Worm (Caenorhabditis elegans) whole organism, late embryonic: ENCODE results near the gene B0024.11.

Source experiments
- C38D4.7 ChIP-seq: fragments of 200-800 bp; sonication (Bioruptor generic); optimal IDR thresholded peaks from 2 replicates; lab custom pipeline; 2018; ENCODE audit warnings: mild to moderate bottlenecking, missing genetic modification characterization, moderate library complexity, missing compliant biosample characterization
- K02D7.2 ChIP-seq: sonication (generic microtip); optimal IDR thresholded peaks from 2 replicates; lab custom pipeline; 2017; ENCODE audit warnings: mild to moderate bottlenecking, missing genetic modification characterization, missing compliant biosample characterization
- T23F11.4 ChIP-seq: fragments of 200-800 bp; sonication (Bioruptor generic); optimal IDR thresholded peaks from 2 replicates; lab custom pipeline; 2018; ENCODE audit warnings: mild to moderate bottlenecking, missing genetic modification characterization, missing compliant biosample characterization
- Y22D7AL.16 ChIP-seq: sonication (generic microtip); optimal IDR thresholded peaks from 2 replicates; lab custom pipeline; 2016; ENCODE audit warnings: missing genetic modification characterization, missing compliant biosample characterization
- ahr-1 ChIP-seq: sonication (generic microtip); optimal IDR thresholded peaks from 2 replicates; lab custom pipeline; 2016; ENCODE audit warnings: missing genetic modification characterization, missing compliant biosample characterization
- ama-1 ChIP-seq: fragments of 150-350 bp; optimal IDR thresholded peaks from 2 replicates; lab custom pipeline; 2014
- ceh-14 ChIP-seq: sonication (generic microtip); optimal IDR thresholded peaks from 2 replicates; lab custom pipeline; 2016; ENCODE audit warnings: missing genotype, missing genetic modification characterization, missing compliant biosample characterization
- ceh-18 ChIP-seq: sonication (generic microtip); optimal IDR thresholded peaks from 2 replicates; lab custom pipeline; 2016; ENCODE audit warnings: missing genetic modification characterization, missing compliant biosample characterization
- ceh-19 ChIP-seq: fragments of 200-800 bp; sonication (Bioruptor generic); optimal IDR thresholded peaks from 2 replicates; lab custom pipeline; 2018; ENCODE audit warnings: mild to moderate bottlenecking, missing genetic modification characterization, missing compliant biosample characterization
- ceh-24 ChIP-seq: sonication (generic microtip); optimal IDR thresholded peaks from 2 replicates; lab custom pipeline; 2016; ENCODE audit warnings: mild to moderate bottlenecking, missing genetic modification characterization, missing compliant biosample characterization
- ceh-31 ChIP-seq: sonication (generic microtip); optimal IDR thresholded peaks from 2 replicates; lab custom pipeline; 2016; ENCODE audit warnings: missing genetic modification characterization, missing compliant biosample characterization
- ceh-48 ChIP-seq: sonication (generic microtip); optimal IDR thresholded peaks from 2 replicates; lab custom pipeline; 2016; ENCODE audit warnings: missing genetic modification characterization, inconsistent platforms, missing compliant biosample characterization
- ceh-9 ChIP-seq: sonication (generic microtip); optimal IDR thresholded peaks from 2 replicates; lab custom pipeline; 2016; ENCODE audit warnings: mild to moderate bottlenecking, missing genetic modification characterization, inconsistent platforms, missing compliant biosample characterization
- dmd-4 ChIP-seq: sonication (generic microtip); optimal IDR thresholded peaks from 2 replicates; lab custom pipeline; 2016; ENCODE audit warnings: borderline replicate concordance, missing genetic modification characterization, missing compliant biosample characterization
- elt-2 ChIP-seq: sonication (generic microtip); optimal IDR thresholded peaks from 2 replicates; lab custom pipeline; 2016; ENCODE audit warnings: missing genetic modification reagents, missing genetic modification characterization, missing compliant biosample characterization
- ets-4 ChIP-seq: sonication (generic microtip); optimal IDR thresholded peaks from 2 replicates; lab custom pipeline; 2016; ENCODE audit warnings: missing genetic modification characterization, missing compliant biosample characterization
- eyg-1 ChIP-seq: sonication (generic microtip); optimal IDR thresholded peaks from 2 replicates; lab custom pipeline; 2016; ENCODE audit warnings: missing genotype, missing genetic modification characterization, missing compliant biosample characterization
- fax-1 ChIP-seq: sonication (generic microtip); optimal IDR thresholded peaks from 2 replicates; lab custom pipeline; 2016; ENCODE audit warnings: missing genotype, missing genetic modification characterization, missing compliant biosample characterization
- fkh-10 ChIP-seq: fragments of 150-350 bp; optimal IDR thresholded peaks from 2 replicates; lab custom pipeline; 2014; ENCODE audit warnings: missing biosample characterization, missing genetic modification reagents, missing genetic modification characterization
- hlh-15 ChIP-seq: sonication (generic microtip); optimal IDR thresholded peaks from 2 replicates; lab custom pipeline; 2016; ENCODE audit warnings: missing genetic modification characterization, missing compliant biosample characterization
- hlh-6 ChIP-seq: sonication (generic microtip); optimal IDR thresholded peaks from 2 replicates; lab custom pipeline; 2016; ENCODE audit warnings: missing genotype, missing genetic modification characterization, missing compliant biosample characterization
- lim-6 ChIP-seq: sonication (generic microtip); optimal IDR thresholded peaks from 2 replicates; lab custom pipeline; 2016; ENCODE audit warnings: missing genetic modification characterization, missing compliant biosample characterization
- lin-11 ChIP-seq: fragments of 200-800 bp; sonication (Bioruptor generic); optimal IDR thresholded peaks from 2 replicates; lab custom pipeline; 2018; ENCODE audit warnings: mild to moderate bottlenecking, missing genetic modification characterization, missing compliant biosample characterization
- madf-2 ChIP-seq: sonication (generic microtip); optimal IDR thresholded peaks from 2 replicates; lab custom pipeline; 2017; ENCODE audit warnings: missing genetic modification characterization, missing compliant biosample characterization
- mec-3 ChIP-seq: sonication (generic microtip); optimal IDR thresholded peaks from 2 replicates; lab custom pipeline; 2016; ENCODE audit warnings: borderline replicate concordance, missing genetic modification characterization, missing compliant biosample characterization
- nhr-11 ChIP-seq: fragments of 150-350 bp; optimal IDR thresholded peaks from 2 replicates; lab custom pipeline; 2014; ENCODE audit warnings: missing biosample characterization, missing genetic modification characterization
- nhr-232 ChIP-seq: sonication (generic microtip); optimal IDR thresholded peaks from 2 replicates; lab custom pipeline; 2016; ENCODE audit warnings: missing genetic modification characterization, missing compliant biosample characterization
- npax-4 ChIP-seq: sonication (generic microtip); optimal IDR thresholded peaks from 2 replicates; lab custom pipeline; 2016; ENCODE audit warnings: missing genetic modification characterization, missing compliant biosample characterization
- pag-3 ChIP-seq: sonication (generic microtip); optimal IDR thresholded peaks from 2 replicates; lab custom pipeline; 2016; ENCODE audit warnings: missing compliant biosample characterization, missing genetic modification characterization, borderline replicate concordance
- pat-9 ChIP-seq: fragments of 200-800 bp; sonication (Bioruptor generic); optimal IDR thresholded peaks from 2 replicates; lab custom pipeline; 2018; ENCODE audit warnings: mild to moderate bottlenecking, missing genetic modification characterization, moderate library complexity, missing compliant biosample characterization
- pha-2 ChIP-seq: sonication (generic microtip); optimal IDR thresholded peaks from 2 replicates; lab custom pipeline; 2017; ENCODE audit warnings: mild to moderate bottlenecking, missing genetic modification characterization, missing compliant biosample characterization
- pha-4 ChIP-seq: fragments of 150-350 bp; optimal IDR thresholded peaks from 2 replicates; lab custom pipeline; 2018; ENCODE audit warnings: missing biosample characterization, missing genetic modification reagents, missing genetic modification characterization
- pqm-1 ChIP-seq: sonication (generic microtip); optimal IDR thresholded peaks from 2 replicates; lab custom pipeline; 2016; ENCODE audit warnings: missing genetic modification characterization, missing compliant biosample characterization
- pros-1 ChIP-seq: fragments of 150-350 bp; optimal IDR thresholded peaks from 2 replicates; lab custom pipeline; 2014; ENCODE audit warnings: missing biosample characterization, missing genetic modification reagents, missing genetic modification characterization
- ref-2 ChIP-seq: sonication (generic microtip); optimal IDR thresholded peaks from 2 replicates; lab custom pipeline; 2016; ENCODE audit warnings: missing genetic modification characterization, missing compliant biosample characterization
- rnt-1 ChIP-seq: sonication (generic microtip); optimal IDR thresholded peaks from 2 replicates; lab custom pipeline; 2016; ENCODE audit warnings: missing genetic modification characterization, missing compliant biosample characterization
- sdc-2 ChIP-seq: sonication (generic microtip); optimal IDR thresholded peaks from 2 replicates; lab custom pipeline; 2016; ENCODE audit warnings: missing genotype, missing genetic modification characterization, missing compliant biosample characterization
- tbx-7 ChIP-seq: sonication (generic microtip); optimal IDR thresholded peaks from 2 replicates; lab custom pipeline; 2016; ENCODE audit warnings: missing genotype, missing genetic modification characterization, missing compliant biosample characterization
- ttx-3 ChIP-seq: sonication (generic microtip); optimal IDR thresholded peaks from 2 replicates; lab custom pipeline; 2016; ENCODE audit warnings: missing genetic modification reagents, missing genetic modification characterization, missing compliant biosample characterization
- unc-55 ChIP-seq: sonication (generic microtip); optimal IDR thresholded peaks from 2 replicates; lab custom pipeline; 2017; ENCODE audit warnings: missing biosample characterization, missing genetic modification reagents, missing genetic modification characterization
- zip-5 ChIP-seq: sonication (generic microtip); optimal IDR thresholded peaks from 2 replicates; lab custom pipeline; 2016; ENCODE audit warnings: missing genetic modification characterization, missing compliant biosample characterization
- ztf-16 ChIP-seq: sonication (generic microtip); optimal IDR thresholded peaks from 2 replicates; lab custom pipeline; 2017; ENCODE audit warnings: missing genetic modification characterization, missing compliant biosample characterization

B0024.11 gene

DNA sequence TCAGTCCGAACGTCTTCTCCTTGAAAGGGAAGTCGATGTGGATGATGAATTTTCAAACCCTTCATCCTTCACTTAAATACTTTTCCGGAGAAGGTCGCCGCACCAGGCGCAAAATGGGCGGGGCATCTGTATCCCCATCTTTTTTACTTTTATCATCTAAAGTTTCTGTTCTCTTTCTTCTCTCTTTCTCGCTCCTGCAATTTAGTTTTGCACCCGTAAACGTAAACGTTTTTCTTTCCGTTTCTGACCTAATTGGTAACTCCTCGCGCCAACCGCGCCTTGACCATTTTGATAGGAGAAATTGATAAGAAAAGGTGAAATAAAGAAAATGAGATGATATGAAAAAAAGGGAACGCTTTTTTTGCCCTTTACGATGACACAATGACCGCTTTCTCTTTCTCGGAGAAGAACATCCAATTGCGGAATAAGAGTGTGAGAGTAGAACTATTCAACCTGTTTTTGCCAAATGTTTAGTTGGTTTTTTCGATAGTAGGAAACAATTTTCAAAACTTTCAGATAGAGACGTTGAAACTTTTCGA is 26.4 kb downstream of the B0024.11 start, which contains the start of gene col-149:
Gene col-149 (minus strand): TSS at position 51 of the 539 bp plus-strand sequence.
- TF ChIP-seq ama-1 (lab: Kevin White, UChicago) = no peak
- TF ChIP-seq ceh-19 = no peak
- TF ChIP-seq pros-1 = no peak
- no peak for TF ChIP-seq ceh-9 (tag; lab: Kevin White, UChicago)

DNA sequence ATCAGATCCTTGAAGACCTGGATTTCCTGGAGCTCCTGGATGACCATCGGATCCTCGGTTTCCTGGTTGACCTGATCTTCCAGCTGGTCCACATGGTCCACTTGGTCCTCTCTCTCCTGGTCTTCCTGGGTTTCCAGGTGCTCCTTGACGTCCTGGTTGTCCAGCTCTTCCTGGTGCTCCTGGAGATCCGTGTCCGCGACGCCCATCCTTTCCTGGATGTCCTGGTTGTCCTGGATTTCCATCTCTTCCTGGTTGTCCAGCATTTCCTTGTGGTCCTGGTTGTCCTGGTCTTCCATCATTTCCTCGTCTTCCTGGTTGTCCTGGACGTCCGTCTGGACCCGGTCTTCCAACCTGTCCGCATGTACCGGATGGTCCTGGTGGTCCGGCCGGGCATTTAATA is 27.5 kb downstream of the B0024.11 start:
- TF ChIP-seq unc-55 (GFP tag; lab: Kevin White, UChicago) (no peak), ceh-18 (tag; lab: Kevin White, UChicago) (no peak), dmd-4 (tag; lab: Kevin White, UChicago) (no peak), ceh-48 (no peak), madf-2 (tag; lab: Kevin White, UChicago) (no peak), ets-4 (tag; lab: Kevin White, UChicago) (no peak), nhr-11 (tag; lab: Kevin White, UChicago) (no peak), zip-5 (tag; lab: Kevin White, UChicago) (no peak), pqm-1 (tag; lab: Kevin White, UChicago) (no peak), pat-9 (tag; lab: Kevin White, UChicago) (no peak), elt-2 (tag; lab: Kevin White, UChicago) (no peak), ref-2 (no peak), T23F11.4 (GFP tag; lab: Kevin White, UChicago) (no peak), lin-11 (no peak), nhr-232 (tag; lab: Kevin White, UChicago) (no peak), ceh-24 (tag; lab: Kevin White, UChicago) (no peak), npax-4 (tag; lab: Kevin White, UChicago) (no peak), hlh-6 (tag; lab: Kevin White, UChicago) (no peak), ahr-1 (tag; lab: Kevin White, UChicago) (no peak), ztf-16 (tag; lab: Kevin White, UChicago) (no peak)
- TF ChIP-seq, all 69 proteins: peak for 0

ce11 chrV:10289743-10290142 is 29.6 kb downstream of the B0024.11 start, which contains the start of gene B0024.15:
Gene B0024.15, plus strand, starts transcription at chrV:10290043.
- no peak for TF ChIP-seq ceh-19
- no peak for TF ChIP-seq ceh-14 (tag; lab: Kevin White, UChicago)
- no peak for TF ChIP-seq pag-3 (tag; lab: Kevin White, UChicago)
- TF ChIP-seq pha-2 = no peak
- no peak for TF ChIP-seq nhr-232 (tag; lab: Kevin White, UChicago)
- no peak for TF ChIP-seq pros-1
- TF ChIP-seq ahr-1 (tag; lab: Kevin White, UChicago) = no peak
- TF ChIP-seq ref-2 = no peak
- TF ChIP-seq rnt-1 (tag; lab: Kevin White, UChicago) = no peak
- TF ChIP-seq fax-1 (tag; lab: Kevin White, UChicago) = no peak
- no peak for TF ChIP-seq ceh-9 (tag; lab: Kevin White, UChicago)
- TF ChIP-seq hlh-15 (tag; lab: Kevin White, UChicago) = no peak
- TF ChIP-seq pha-4 = no peak
- TF ChIP-seq ceh-18 (tag; lab: Kevin White, UChicago) = no peak

DNA sequence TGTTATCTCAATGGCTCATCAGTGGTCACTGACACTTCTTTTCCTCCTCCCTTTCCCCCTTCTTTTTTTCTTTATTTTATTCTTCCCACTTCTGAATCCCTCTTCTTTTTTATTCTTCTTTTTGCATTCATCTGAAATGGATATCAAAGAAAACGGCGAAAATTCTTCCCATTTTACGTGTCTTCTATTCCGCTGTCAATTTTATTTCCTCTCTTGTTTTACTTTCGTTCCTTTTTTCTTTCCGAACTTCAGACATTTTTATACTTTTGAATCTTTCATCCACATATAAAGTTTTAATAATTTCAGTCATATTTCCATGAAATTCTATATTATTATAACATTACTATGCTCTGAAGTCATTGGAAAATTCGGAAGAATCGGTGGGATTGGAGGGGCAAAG is 32.1 kb downstream of the B0024.11 start, which contains the start of gene B0024.3:
Gene B0024.3 (plus strand): TSS at position 301 of the 400 bp plus-strand sequence.
- TF ChIP-seq rnt-1 (tag; lab: Kevin White, UChicago) (no peak), ceh-18 (tag; lab: Kevin White, UChicago) (no peak), tbx-7 (no peak), fkh-10 (GFP tag; lab: Kevin White, UChicago) (no peak), elt-2 (tag; lab: Kevin White, UChicago) (no peak), eyg-1 (no peak), dmd-4 (tag; lab: Kevin White, UChicago) (no peak), K02D7.2 (tag; lab: Kevin White, UChicago) (no peak), ceh-14 (tag; lab: Kevin White, UChicago) (no peak), lim-6 (no peak), pha-4 (no peak), ceh-31 (tag; lab: Kevin White, UChicago) (no peak), npax-4 (tag; lab: Kevin White, UChicago) (no peak), ttx-3 (tag; lab: Kevin White, UChicago) (no peak), Y22D7AL.16 (tag; lab: Kevin White, UChicago) (no peak), sdc-2 (tag; lab: Kevin White, UChicago) (no peak), C38D4.7 (GFP tag; lab: Kevin White, UChicago) (no peak), mec-3 (tag; lab: Kevin White, UChicago) (no peak), pha-2 (no peak)
